Worm (Caenorhabditis elegans) whole organism, early embryonic: Measurements from ENCODE around the gene C50B6.1.

ENCODE experiments used
- B0310.2 ChIP-seq: sonication (generic microtip); optimal IDR thresholded peaks from 2 replicates; lab custom pipeline; 2016; ENCODE audit warnings: mild to moderate bottlenecking, missing genetic modification characterization, missing compliant biosample characterization
- F13C5.2 ChIP-seq: sonication (generic microtip); optimal IDR thresholded peaks from 2 replicates; lab custom pipeline; 2017; ENCODE audit warnings: mild to moderate bottlenecking, missing genetic modification characterization, inconsistent platforms, missing compliant biosample characterization
- aly-1 ChIP-seq: sonication (generic microtip); optimal IDR thresholded peaks from 2 replicates; lab custom pipeline; 2016; ENCODE audit warnings: missing genetic modification characterization, missing compliant biosample characterization
- ama-1 ChIP-seq: fragments of 150-350 bp; optimal IDR thresholded peaks from 2 replicates; lab custom pipeline; 2014
- ceh-13 ChIP-seq: fragments of 200-800 bp; sonication (Bioruptor generic); optimal IDR thresholded peaks from 2 replicates; lab custom pipeline; 2018; ENCODE audit warnings: mild to moderate bottlenecking, missing genetic modification characterization, missing compliant biosample characterization
- ceh-36 ChIP-seq: sonication (generic microtip); optimal IDR thresholded peaks from 2 replicates; lab custom pipeline; 2016; ENCODE audit warnings: missing genetic modification characterization, inconsistent platforms, missing compliant biosample characterization
- ets-7 ChIP-seq: sonication (generic microtip); optimal IDR thresholded peaks from 2 replicates; lab custom pipeline; 2016; ENCODE audit warnings: missing genotype, missing genetic modification characterization, missing compliant biosample characterization
- flt-1 ChIP-seq: fragments of 200-800 bp; sonication (Bioruptor generic); IDR thresholded peaks from 2 replicates; pipeline ENCODE4 v1.3.6; 2022; ENCODE audit warnings: missing genetic modification characterization, missing compliant biosample characterization
- hmbx-1 ChIP-seq: sonication (generic microtip); optimal IDR thresholded peaks from 2 replicates; lab custom pipeline; 2016; ENCODE audit warnings: mild to moderate bottlenecking, missing genetic modification characterization, missing compliant biosample characterization
- hmg-4 ChIP-seq: fragments of 200-800 bp; sonication (Bioruptor generic); optimal IDR thresholded peaks from 2 replicates; lab custom pipeline; 2018; ENCODE audit warnings: mild to moderate bottlenecking, missing genetic modification characterization, missing compliant biosample characterization
- hnd-1 ChIP-seq: sonication (generic microtip); optimal IDR thresholded peaks from 2 replicates; lab custom pipeline; 2016; ENCODE audit warnings: missing genetic modification characterization, missing compliant biosample characterization
- pes-1 ChIP-seq: fragments of 200-800 bp; sonication (Bioruptor generic); IDR thresholded peaks from 2 replicates; pipeline ENCODE4 v1.3.6; 2022; ENCODE audit warnings: missing genetic modification reagents, missing genetic modification characterization, missing compliant biosample characterization
- scrt-1 ChIP-seq: fragments of 200-800 bp; sonication (Bioruptor generic); IDR thresholded peaks from 2 replicates; pipeline ENCODE4 v1.3.6; 2022; ENCODE audit warnings: missing genetic modification characterization, missing compliant biosample characterization
- sea-1 ChIP-seq: fragments of 200-800 bp; sonication (Bioruptor generic); conservative IDR thresholded peaks from 2 replicates; pipeline ENCODE4 v1.3.6; 2022; ENCODE audit warnings: missing genetic modification characterization, missing compliant biosample characterization
- tbx-11 ChIP-seq: fragments of 200-800 bp; sonication (Bioruptor generic); IDR thresholded peaks from 2 replicates; pipeline ENCODE4 v1.3.6; 2022; ENCODE audit warnings: missing genetic modification characterization, missing compliant biosample characterization
- tbx-37 ChIP-seq: fragments of 200-800 bp; sonication (Bioruptor generic); conservative IDR thresholded peaks from 2 replicates; pipeline ENCODE4 v1.3.6; 2022; ENCODE audit warnings: missing genetic modification reagents, missing genetic modification characterization, missing compliant biosample characterization
- tra-4 ChIP-seq: sonication (generic microtip); optimal IDR thresholded peaks from 2 replicates; lab custom pipeline; 2017; ENCODE audit warnings: missing genetic modification characterization, missing compliant biosample characterization

Gene C50B6.1

ce11 chrV:13268032-13268431, 40.7 kb upstream of the C50B6.1 start:
- no peak for TF ChIP-seq hnd-1 (tag; lab: Kevin White, UChicago)
- TF ChIP-seq B0310.2, result no peak

ce11 chrV:13269228-13269630, 39.5 kb upstream of the C50B6.1 start:
- TF ChIP-seq tra-4 (no peak), ceh-13 (GFP tag; lab: Kevin White, UChicago) (no peak), hmbx-1 (tag; lab: Kevin White, UChicago) (no peak), hnd-1 (tag; lab: Kevin White, UChicago) (no peak), sea-1 (GFP tag; lab: Robert Waterston, UW) (no peak), ama-1 (no peak), hmg-4 (no peak), ets-7 (tag; lab: Kevin White, UChicago) (no peak), tbx-37 (no peak), aly-1 (tag; lab: Kevin White, UChicago) (no peak), pes-1 (GFP tag; lab: Robert Waterston, UW) (no peak), scrt-1 (GFP tag; lab: Robert Waterston, UW) (no peak), B0310.2 (no peak)

- TF ChIP-seq ama-1 (no peak), B0310.2 (no peak), flt-1 (GFP tag; lab: Robert Waterston, UW) (no peak), aly-1 (tag; lab: Kevin White, UChicago) (no peak), tbx-11 (GFP tag; lab: Robert Waterston, UW) (no peak), ceh-13 (GFP tag; lab: Kevin White, UChicago) (no peak), F13C5.2 (tag; lab: Kevin White, UChicago) (no peak), sea-1 (GFP tag; lab: Robert Waterston, UW) (no peak), scrt-1 (GFP tag; lab: Robert Waterston, UW) (no peak), pes-1 (GFP tag; lab: Robert Waterston, UW) (no peak), ceh-36 (tag; lab: Kevin White, UChicago) (no peak), hmg-4 (no peak), hnd-1 (tag; lab: Kevin White, UChicago) (no peak), tbx-37 (no peak), ets-7 (tag; lab: Kevin White, UChicago) (no peak), tra-4 (no peak)
These were observed 36.4 kb upstream of the C50B6.1 start for ce11 chrV:13272275-13272674.

ce11 chrV:13273302-13273701, 35.4 kb upstream of the C50B6.1 start:
- TF ChIP-seq hmg-4, result no peak
- TF ChIP-seq ceh-13 (GFP tag; lab: Kevin White, UChicago), result no peak
- no peak for TF ChIP-seq pes-1 (GFP tag; lab: Robert Waterston, UW)
- TF ChIP-seq B0310.2, result no peak
- TF ChIP-seq ceh-36 (tag; lab: Kevin White, UChicago), result no peak
- no peak for TF ChIP-seq hmbx-1 (tag; lab: Kevin White, UChicago)
- no peak for TF ChIP-seq tbx-11 (GFP tag; lab: Robert Waterston, UW)
- no peak for TF ChIP-seq aly-1 (tag; lab: Kevin White, UChicago)
- no peak for TF ChIP-seq flt-1 (GFP tag; lab: Robert Waterston, UW)
- TF ChIP-seq ama-1, result no peak
- TF ChIP-seq sea-1 (GFP tag; lab: Robert Waterston, UW), result no peak
- TF ChIP-seq scrt-1 (GFP tag; lab: Robert Waterston, UW), result no peak
- TF ChIP-seq ets-7 (tag; lab: Kevin White, UChicago), result no peak
- no peak for TF ChIP-seq tra-4
- no peak for TF ChIP-seq hnd-1 (tag; lab: Kevin White, UChicago)
- TF ChIP-seq F13C5.2 (tag; lab: Kevin White, UChicago), result no peak
- no peak for TF ChIP-seq tbx-37

- TF ChIP-seq flt-1 (GFP tag; lab: Robert Waterston, UW) (no peak), ets-7 (tag; lab: Kevin White, UChicago) (no peak), sea-1 (GFP tag; lab: Robert Waterston, UW) (no peak), aly-1 (tag; lab: Kevin White, UChicago) (no peak), ceh-13 (GFP tag; lab: Kevin White, UChicago) (no peak), ama-1 (no peak), tbx-11 (GFP tag; lab: Robert Waterston, UW) (no peak), scrt-1 (GFP tag; lab: Robert Waterston, UW) (no peak), hmbx-1 (tag; lab: Kevin White, UChicago) (no peak), ceh-36 (tag; lab: Kevin White, UChicago) (no peak)
These were observed 34.1 kb upstream of the C50B6.1 start for ce11 chrV:13274615-13275014.

ce11 chrV:13275959-13276358, 32.8 kb upstream of the C50B6.1 start, which contains the start of gene F32F2.4:
Gene F32F2.4, plus strand, starts transcription at chrV:13276259.
- TF ChIP-seq ama-1 (no peak), tbx-11 (GFP tag; lab: Robert Waterston, UW) (no peak), ets-7 (tag; lab: Kevin White, UChicago) (no peak), B0310.2 (no peak), tra-4 (no peak), F13C5.2 (tag; lab: Kevin White, UChicago) (no peak), sea-1 (GFP tag; lab: Robert Waterston, UW) (no peak), tbx-37 (no peak)

- TF ChIP-seq ceh-13 (GFP tag; lab: Kevin White, UChicago), result no peak
- no peak for TF ChIP-seq hnd-1 (tag; lab: Kevin White, UChicago)
- TF ChIP-seq ets-7 (tag; lab: Kevin White, UChicago), result no peak
- no peak for TF ChIP-seq tra-4
- TF ChIP-seq B0310.2, result no peak
- TF ChIP-seq F13C5.2 (tag; lab: Kevin White, UChicago), result no peak
- TF ChIP-seq sea-1 (GFP tag; lab: Robert Waterston, UW), result no peak
- no peak for TF ChIP-seq hmbx-1 (tag; lab: Kevin White, UChicago)
These were observed 28.3 kb upstream of the C50B6.1 start for ce11 chrV:13280382-13280781.

ce11 chrV:13282958-13283357, 25.8 kb upstream of the C50B6.1 start:
- TF ChIP-seq tbx-11 (GFP tag; lab: Robert Waterston, UW) (no peak), ama-1 (no peak), B0310.2 (no peak), hmg-4 (no peak), sea-1 (GFP tag; lab: Robert Waterston, UW) (no peak), scrt-1 (GFP tag; lab: Robert Waterston, UW) (no peak)
